Fruit fly (Drosophila melanogaster) whole organism, prepupa: ENCODE data around the gene Tbca.

Experiments
- CG10631 ChIP-seq: fragments of 200-800 bp; sonication (Bioruptor generic); optimal IDR thresholded peaks from 2 replicates; lab custom pipeline; 2016; ENCODE audit warnings: missing biosample characterization, missing genetic modification characterization
- CG10669 ChIP-seq: fragments of 200-800 bp; sonication (Bioruptor generic); optimal IDR thresholded peaks from 3 replicates; lab custom pipeline; 2018; ENCODE audit warnings: missing biosample characterization, mild to moderate bottlenecking, missing genetic modification characterization, moderate library complexity
- CG11294 ChIP-seq: fragments of 200-800 bp; sonication (Bioruptor generic); IDR thresholded peaks from 2 replicates; pipeline ENCODE4 v1.3.6; 2022; ENCODE audit warnings: missing biosample characterization, missing genetic modification characterization
- CG11762 ChIP-seq: fragments of 200-800 bp; sonication (Bioruptor generic); optimal IDR thresholded peaks from 3 replicates; lab custom pipeline; 2016; ENCODE audit warnings: missing biosample characterization, missing genetic modification characterization; ENCODE audit not compliant: insufficient read depth
- CG11902 ChIP-seq: fragments of 200-800 bp; sonication (Bioruptor generic); optimal IDR thresholded peaks from 3 replicates; lab custom pipeline; 2016; ENCODE audit warnings: missing biosample characterization, missing genetic modification characterization
- CG15336 ChIP-seq: fragments of 200-800 bp; sonication (Bioruptor generic); IDR thresholded peaks from 2 replicates; pipeline ENCODE4 v1.3.6; 2022; ENCODE audit warnings: missing biosample characterization, missing genetic modification characterization
- CG1621 ChIP-seq: fragments of 200-800 bp; sonication (Bioruptor generic); optimal IDR thresholded peaks from 3 replicates; lab custom pipeline; 2018; ENCODE audit warnings: missing biosample characterization, mild to moderate bottlenecking, missing genetic modification characterization
- CG16779 ChIP-seq: fragments of 200-800 bp; sonication (Bioruptor generic); optimal IDR thresholded peaks from 3 replicates; lab custom pipeline; 2017; ENCODE audit warnings: missing biosample characterization, mild to moderate bottlenecking, missing genetic modification characterization
- CG3032 ChIP-seq: fragments of 200-800 bp; optimal IDR thresholded peaks from 2 replicates; lab custom pipeline; 2019; ENCODE audit warnings: missing biosample characterization, mild to moderate bottlenecking, missing genetic modification characterization, moderate library complexity
- CG31627 ChIP-seq: fragments of 200-800 bp; sonication (Bioruptor generic); optimal IDR thresholded peaks from 3 replicates; lab custom pipeline; 2016; ENCODE audit warnings: missing biosample characterization, missing genetic modification characterization
- CG32006 ChIP-seq: fragments of 200-800 bp; sonication (Bioruptor generic); optimal IDR thresholded peaks from 3 replicates; lab custom pipeline; 2017; ENCODE audit warnings: missing biosample characterization, mild to moderate bottlenecking, missing genetic modification characterization
- CG4318 ChIP-seq: fragments of 200-800 bp; sonication (Bioruptor generic); optimal IDR thresholded peaks from 3 replicates; lab custom pipeline; 2017; ENCODE audit warnings: missing biosample characterization, mild to moderate bottlenecking, missing genetic modification characterization
- CG6163 ChIP-seq: fragments of 200-800 bp; sonication (Bioruptor generic); IDR thresholded peaks from 3 replicates; pipeline ENCODE4 v1.3.6; 2022; ENCODE audit warnings: missing biosample characterization, missing genetic modification characterization
- CG6276 ChIP-seq: fragments of 200-800 bp; sonication (Bioruptor generic); optimal IDR thresholded peaks from 2 replicates; lab custom pipeline; 2017; ENCODE audit warnings: missing biosample characterization, mild to moderate bottlenecking, missing genetic modification characterization
- CG6792 ChIP-seq: fragments of 200-800 bp; sonication (Bioruptor generic); optimal IDR thresholded peaks from 3 replicates; lab custom pipeline; 2016; ENCODE audit warnings: missing biosample characterization, missing genetic modification characterization
- CG6808 ChIP-seq: fragments of 200-800 bp; sonication (Bioruptor generic); optimal IDR thresholded peaks from 3 replicates; lab custom pipeline; 2017; ENCODE audit warnings: missing biosample characterization, missing genetic modification characterization, mild to moderate bottlenecking, moderate library complexity, missing genetic modification reagents
- CG6854 ChIP-seq: fragments of 200-800 bp; sonication (Bioruptor generic); optimal IDR thresholded peaks from 2 replicates; lab custom pipeline; 2017; ENCODE audit warnings: missing biosample characterization, mild to moderate bottlenecking, missing genetic modification characterization
- CG7368 ChIP-seq: fragments of 200-800 bp; sonication (Bioruptor generic); optimal IDR thresholded peaks from 3 replicates; lab custom pipeline; 2016; ENCODE audit warnings: missing biosample characterization, missing genetic modification characterization
- CG8119 ChIP-seq: fragments of 200-800 bp; sonication (Bioruptor generic); IDR thresholded peaks from 3 replicates; pipeline ENCODE4 v1.3.6; 2022; ENCODE audit warnings: missing biosample characterization, missing genetic modification characterization
- CG8319 ChIP-seq: fragments of 200-800 bp; sonication (Bioruptor generic); optimal IDR thresholded peaks from 3 replicates; lab custom pipeline; 2016; ENCODE audit warnings: missing biosample characterization, missing genetic modification characterization
- Eip75B ChIP-seq: fragments of 200-800 bp; sonication (Bioruptor generic); optimal IDR thresholded peaks from 3 replicates; lab custom pipeline; 2016; ENCODE audit warnings: missing biosample characterization, missing genetic modification characterization
- Eip78C ChIP-seq: fragments of 200-800 bp; sonication (Bioruptor generic); peaks from one replicate; lab custom pipeline; 2016; ENCODE audit warnings: missing biosample characterization, missing genetic modification characterization
- Eip93F ChIP-seq: fragments of 200-800 bp; sonication (Bioruptor generic); optimal IDR thresholded peaks from 2 replicates; lab custom pipeline; 2016; ENCODE audit warnings: missing biosample characterization, mild to moderate bottlenecking, missing genetic modification characterization
- Ets21C ChIP-seq: fragments of 200-800 bp; sonication (Bioruptor generic); optimal IDR thresholded peaks from 3 replicates; lab custom pipeline; 2016; ENCODE audit warnings: missing biosample characterization, missing genetic modification characterization
- Ets96B ChIP-seq: fragments of 200-800 bp; optimal IDR thresholded peaks from 2 replicates; lab custom pipeline; 2019; ENCODE audit warnings: missing biosample characterization, mild to moderate bottlenecking, missing genetic modification characterization, moderate library complexity
- Gug ChIP-seq: fragments of 200-800 bp; sonication (Bioruptor generic); IDR thresholded peaks from 2 replicates; pipeline ENCODE4 v1.3.6; 2022; ENCODE audit warnings: missing biosample characterization, missing genetic modification characterization
- Hr38 ChIP-seq: sonication (Bioruptor generic); optimal IDR thresholded peaks from 2 replicates; lab custom pipeline; 2016; ENCODE audit warnings: missing biosample characterization, missing genetic modification characterization
- Hr4 ChIP-seq: fragments of 200-800 bp; sonication (Bioruptor generic); optimal IDR thresholded peaks from 3 replicates; lab custom pipeline; 2016; ENCODE audit warnings: missing biosample characterization, missing genetic modification characterization
- Lpt ChIP-seq: fragments of 200-800 bp; sonication (Bioruptor generic); optimal IDR thresholded peaks from 3 replicates; lab custom pipeline; 2016; ENCODE audit warnings: missing biosample characterization, missing genetic modification characterization
- Met ChIP-seq: fragments of 200-800 bp; sonication (Bioruptor generic); optimal IDR thresholded peaks from 3 replicates; lab custom pipeline; 2016; ENCODE audit warnings: missing biosample characterization, missing genetic modification characterization
- OdsH ChIP-seq: fragments of 200-800 bp; sonication (Bioruptor generic); optimal IDR thresholded peaks from 3 replicates; lab custom pipeline; 2016; ENCODE audit warnings: missing biosample characterization, missing genetic modification characterization
- Smox ChIP-seq: fragments of 200-800 bp; sonication (Bioruptor generic); optimal IDR thresholded peaks from 3 replicates; lab custom pipeline; 2016; ENCODE audit warnings: missing biosample characterization, missing genetic modification characterization
- Sox102F ChIP-seq: fragments of 200-800 bp; sonication (Bioruptor generic); optimal IDR thresholded peaks from 2 replicates; lab custom pipeline; 2016; ENCODE audit warnings: missing biosample characterization, mild to moderate bottlenecking, missing genetic modification characterization
- Sox14 ChIP-seq: fragments of 200-800 bp; sonication (Bioruptor generic); optimal IDR thresholded peaks from 3 replicates; lab custom pipeline; 2016; ENCODE audit warnings: missing biosample characterization, missing genetic modification characterization
- Sox15 ChIP-seq: fragments of 200-800 bp; sonication (Bioruptor generic); optimal IDR thresholded peaks from 3 replicates; lab custom pipeline; 2016; ENCODE audit warnings: missing biosample characterization, missing genetic modification characterization
- achi ChIP-seq: fragments of 200-800 bp; sonication (Bioruptor generic); optimal IDR thresholded peaks from 3 replicates; lab custom pipeline; 2016; ENCODE audit warnings: missing biosample characterization, missing genetic modification characterization
- acj6 ChIP-seq: fragments of 200-800 bp; sonication (Bioruptor generic); optimal IDR thresholded peaks from 3 replicates; lab custom pipeline; 2016; ENCODE audit warnings: missing biosample characterization, missing genetic modification characterization
- cyc ChIP-seq: fragments of 200-800 bp; sonication (Bioruptor generic); optimal IDR thresholded peaks from 3 replicates; lab custom pipeline; 2016; ENCODE audit warnings: missing biosample characterization, missing genetic modification characterization
- esn ChIP-seq: fragments of 200-800 bp; sonication (Bioruptor generic); optimal IDR thresholded peaks from 2 replicates; lab custom pipeline; 2016; ENCODE audit warnings: missing biosample characterization, mild to moderate bottlenecking, missing genetic modification characterization, moderate library complexity
- fd59A ChIP-seq: fragments of 200-800 bp; sonication (Bioruptor generic); optimal IDR thresholded peaks from 2 replicates; lab custom pipeline; 2017; ENCODE audit warnings: missing biosample characterization, mild to moderate bottlenecking, missing genetic modification characterization, missing genetic modification reagents
- fd85E ChIP-seq: fragments of 200-800 bp; sonication (Bioruptor generic); optimal IDR thresholded peaks from 3 replicates; lab custom pipeline; 2016; ENCODE audit warnings: missing biosample characterization, missing genetic modification characterization
- net ChIP-seq: fragments of 200-800 bp; sonication (Bioruptor generic); optimal IDR thresholded peaks from 3 replicates; lab custom pipeline; 2016; ENCODE audit warnings: missing biosample characterization, missing genetic modification characterization
- pdm3 ChIP-seq: fragments of 200-800 bp; sonication (Bioruptor generic); optimal IDR thresholded peaks from 3 replicates; lab custom pipeline; 2016; ENCODE audit warnings: missing biosample characterization, missing genetic modification characterization
- salr ChIP-seq, 2 experiments: fragments of 200-800 bp; sonication (Bioruptor generic); optimal IDR thresholded peaks; 3 replicates each; lab custom pipeline; 2016 to 2018; ENCODE audit warnings: missing biosample characterization in 2 of 2, missing genetic modification characterization in 2 of 2, mild to moderate bottlenecking in 1 of 2
- spab ChIP-seq: fragments of 200-800 bp; sonication (Bioruptor generic); optimal IDR thresholded peaks from 2 replicates; lab custom pipeline; 2017; ENCODE audit warnings: missing biosample characterization, mild to moderate bottlenecking, missing genetic modification characterization, missing genetic modification reagents
- svp ChIP-seq: fragments of 200-800 bp; sonication (Bioruptor generic); peaks from one replicate; lab custom pipeline; 2016; ENCODE audit warnings: missing biosample characterization, missing genetic modification characterization
- topi ChIP-seq: fragments of 200-800 bp; sonication (Bioruptor generic); optimal IDR thresholded peaks from 3 replicates; lab custom pipeline; 2016; ENCODE audit warnings: missing biosample characterization, missing genetic modification characterization
- vri ChIP-seq: fragments of 200-800 bp; sonication (Bioruptor generic); optimal IDR thresholded peaks from 3 replicates; lab custom pipeline; 2016; ENCODE audit warnings: missing biosample characterization, mild to moderate bottlenecking, missing genetic modification characterization

Gene Tbca

dm6 chr3R:31706895-31707238, 36.4 kb upstream of the Tbca start (continued):
- TF ChIP-seq CG11762 (GFP tag; lab: Kevin White, UChicago) (no peak), net (GFP tag; lab: Kevin White, UChicago) (no peak), CG31627 (no peak), CG3032 (no peak), svp (peak; percentile 61), CG15336 (GFP tag; lab: Robert Waterston, UW) (0 out of 2 replicates have a peak, but pooled peaks have one; percentile 11), CG8319 (GFP tag; lab: Kevin White, UChicago) (no peak), cyc (GFP tag; lab: Kevin White, UChicago) (no peak), OdsH (no peak), CG1621 (no peak), Eip93F (no peak), vri (GFP tag; lab: Kevin White, UChicago) (no peak), CG6276 (GFP tag; lab: Kevin White, UChicago) (no peak), pdm3 (no peak), CG10631 (peak; percentile 10), CG7368 (GFP tag; lab: Kevin White, UChicago) (no peak), CG8119 (no peak), CG10669 (no peak), Eip78C (GFP tag; lab: Kevin White, UChicago) (peak; percentile 66), CG6792 (GFP tag; lab: Kevin White, UChicago) (no peak), Ets96B (peak; percentile 28), Eip75B (GFP tag; lab: Kevin White, UChicago) (no peak), Lpt (GFP tag; lab: Kevin White, UChicago) (no peak), CG6854 (GFP tag; lab: Kevin White, UChicago) (no peak), Smox (no peak), fd85E (GFP tag; lab: Kevin White, UChicago) (no peak), CG11902 (GFP tag; lab: Kevin White, UChicago) (no peak)

- TF ChIP-seq topi (no peak), CG3032 (no peak), esn (GFP tag; lab: Kevin White, UChicago) (no peak), CG32006 (GFP tag; lab: Kevin White, UChicago) (no peak), spab (no peak), Met (GFP tag; lab: Kevin White, UChicago) (no peak), CG15336 (GFP tag; lab: Robert Waterston, UW) (no peak), achi (GFP tag; lab: Kevin White, UChicago) (no peak), CG31627 (no peak), CG16779 (tag; lab: Kevin White, UChicago) (no peak), CG11294 (GFP tag; lab: Robert Waterston, UW) (no peak), fd59A (GFP tag; lab: Kevin White, UChicago) (no peak), Ets21C (GFP tag; lab: Kevin White, UChicago) (no peak)
Measured at dm6 chr3R:31708240-31708639, 35.0 kb upstream of the Tbca start, which contains the start of gene CG42693. TSS of gene CG42693 (minus strand) at chr3R:31708340.

- no peak for TF ChIP-seq CG6808 (GFP tag; lab: Kevin White, UChicago)
- TF ChIP-seq pdm3: peak; percentile 32
- TF ChIP-seq topi: peak; percentile 28
- TF ChIP-seq Hr4: peak; percentile 77
- TF ChIP-seq CG32006 (GFP tag; lab: Kevin White, UChicago): peak; percentile 63
- TF ChIP-seq CG6276 (GFP tag; lab: Kevin White, UChicago): peak; percentile 70
- TF ChIP-seq CG15336 (GFP tag; lab: Robert Waterston, UW): peak; percentile 83
- TF ChIP-seq Sox14: peak; percentile 68
- TF ChIP-seq Met (GFP tag; lab: Kevin White, UChicago): peak; percentile 42
- no peak for TF ChIP-seq Ets21C (GFP tag; lab: Kevin White, UChicago)
- peak; percentile 16 for TF ChIP-seq Smox
- TF ChIP-seq CG11902 (GFP tag; lab: Kevin White, UChicago): no peak
- peak; percentile 70 for TF ChIP-seq Gug (GFP tag; lab: Robert Waterston, UW)
- TF ChIP-seq Hr38 (GFP tag; lab: Kevin White, UChicago): no peak
- TF ChIP-seq OdsH: peak; percentile 53
- peak; percentile 48 for TF ChIP-seq net (GFP tag; lab: Kevin White, UChicago)
- peak; percentile 68 for TF ChIP-seq Lpt (GFP tag; lab: Kevin White, UChicago)
- TF ChIP-seq CG10631: peak; percentile 38
- TF ChIP-seq Sox15 (GFP tag; lab: Kevin White, UChicago): no peak
- peak in 1 of 2 experiments; percentile 45 for TF ChIP-seq salr (GFP tag; optimal IDR thresholded peaks at IDR 0.05; lab: Kevin White, UChicago)
- TF ChIP-seq CG1621: no peak
- TF ChIP-seq CG4318 (GFP tag; lab: Kevin White, UChicago): peak; percentile 59
- TF ChIP-seq Sox102F (GFP tag; lab: Kevin White, UChicago): peak; percentile 1
- peak; percentile 79 for TF ChIP-seq CG6163 (GFP tag; lab: Robert Waterston, UW)
- TF ChIP-seq CG3032: no peak
- TF ChIP-seq acj6: peak; percentile 21
- peak; percentile 40 for TF ChIP-seq cyc (GFP tag; lab: Kevin White, UChicago)
Measured at dm6 chr3R:31709142-31709541, 34.1 kb upstream of the Tbca start.
